Worm (Caenorhabditis elegans) whole organism, midembryonic: ENCODE results near the gene lin-32.

Experiments used
- T22C8.4 ChIP-seq: fragments of 200-800 bp; sonication (Bioruptor generic); IDR thresholded peaks from 2 replicates; pipeline ENCODE4 v1.3.6; 2022; ENCODE audit warnings: missing genetic modification characterization, missing compliant biosample characterization
- cog-1 ChIP-seq: sonication (generic microtip); optimal IDR thresholded peaks from 2 replicates; lab custom pipeline; 2016; ENCODE audit warnings: missing genetic modification characterization, missing compliant biosample characterization
- flt-1 ChIP-seq: fragments of 200-800 bp; sonication (Bioruptor generic); IDR thresholded peaks from 2 replicates; pipeline ENCODE4 v1.3.6; 2022; ENCODE audit warnings: missing genetic modification characterization, missing compliant biosample characterization
- klf-2 ChIP-seq: fragments of 200-800 bp; sonication (Bioruptor generic); conservative IDR thresholded peaks from 2 replicates; pipeline ENCODE4 v1.3.6; 2022; ENCODE audit warnings: missing genetic modification reagents, missing genetic modification characterization, missing compliant biosample characterization
- med-1 ChIP-seq: sonication (generic microtip); optimal IDR thresholded peaks from 2 replicates; lab custom pipeline; 2017; ENCODE audit warnings: missing genetic modification characterization, mild to moderate bottlenecking, missing compliant biosample characterization, antibody characterized with exemption, missing genetic modification reagents; ENCODE audit not compliant: insufficient read depth
- ref-1 ChIP-seq: fragments of 200-800 bp; sonication (Bioruptor generic); conservative IDR thresholded peaks from 2 replicates; pipeline ENCODE4 v1.3.6; 2022; ENCODE audit warnings: missing genetic modification reagents, missing genetic modification characterization, missing compliant biosample characterization
- tab-1 ChIP-seq: fragments of 200-800 bp; sonication (Bioruptor generic); IDR thresholded peaks from 2 replicates; pipeline ENCODE4 v1.3.6; 2022; ENCODE audit warnings: missing genetic modification characterization, missing compliant biosample characterization
- ztf-23 ChIP-seq: fragments of 200-800 bp; sonication (Bioruptor generic); IDR thresholded peaks from 2 replicates; pipeline ENCODE4 v1.3.6; 2022; ENCODE audit warnings: missing genetic modification reagents, missing genetic modification characterization, missing compliant biosample characterization
- ztf-29 ChIP-seq: fragments of 200-800 bp; sonication (Bioruptor generic); IDR thresholded peaks from 2 replicates; pipeline ENCODE4 v1.3.6; 2022; ENCODE audit warnings: missing genetic modification reagents, missing genetic modification characterization, missing compliant biosample characterization

lin-32 gene

ce11 chrX:2226875-2227355 lies 3.0 kb downstream of the lin-32 start:
- peak; percentile 87 for TF ChIP-seq klf-2 (GFP tag; lab: Robert Waterston, UW)
- peak; percentile 90 for TF ChIP-seq ztf-23
- TF ChIP-seq tab-1 (GFP tag; lab: Robert Waterston, UW) = peak; percentile 84
- TF ChIP-seq ref-1 (GFP tag; lab: Robert Waterston, UW) = peak; percentile 80
- TF ChIP-seq cog-1 (tag; lab: Kevin White, UChicago) = peak; percentile 81
- peak; percentile 81 for TF ChIP-seq T22C8.4 (GFP tag; lab: Robert Waterston, UW)
- TF ChIP-seq med-1 (GFP tag; lab: Kevin White, UChicago) = peak; percentile 43
- TF ChIP-seq ztf-29 (GFP tag; lab: Robert Waterston, UW) = peak; percentile 80
- peak; percentile 90 for TF ChIP-seq flt-1 (GFP tag; lab: Robert Waterston, UW)

ce11 chrX:2220850-2221249 lies 9.1 kb downstream of the lin-32 start, which contains the start of gene hex-1:
hex-1 (plus strand) TSS chrX:2221150.
- TF ChIP-seq ref-1 (GFP tag; lab: Robert Waterston, UW) (no peak), ztf-23 (no peak), med-1 (GFP tag; lab: Kevin White, UChicago) (no peak), klf-2 (GFP tag; lab: Robert Waterston, UW) (no peak), cog-1 (tag; lab: Kevin White, UChicago) (no peak), flt-1 (GFP tag; lab: Robert Waterston, UW) (no peak), T22C8.4 (GFP tag; lab: Robert Waterston, UW) (no peak), ztf-29 (GFP tag; lab: Robert Waterston, UW) (no peak), tab-1 (GFP tag; lab: Robert Waterston, UW) (no peak)

ce11 chrX:2219453-2219852 lies 10.5 kb downstream of the lin-32 start:
- no peak for TF ChIP-seq tab-1 (GFP tag; lab: Robert Waterston, UW)
- no peak for TF ChIP-seq ztf-29 (GFP tag; lab: Robert Waterston, UW)
- TF ChIP-seq med-1 (GFP tag; lab: Kevin White, UChicago) = no peak
- no peak for TF ChIP-seq klf-2 (GFP tag; lab: Robert Waterston, UW)
- no peak for TF ChIP-seq cog-1 (tag; lab: Kevin White, UChicago)
- no peak for TF ChIP-seq T22C8.4 (GFP tag; lab: Robert Waterston, UW)
- no peak for TF ChIP-seq flt-1 (GFP tag; lab: Robert Waterston, UW)

- TF ChIP-seq flt-1 (GFP tag; lab: Robert Waterston, UW) (no peak), ztf-29 (GFP tag; lab: Robert Waterston, UW) (no peak), ztf-23 (no peak), klf-2 (GFP tag; lab: Robert Waterston, UW) (no peak), tab-1 (GFP tag; lab: Robert Waterston, UW) (no peak), ref-1 (GFP tag; lab: Robert Waterston, UW) (no peak)
Measured at ce11 chrX:2219006-2219405, 10.9 kb downstream of the lin-32 start.

ce11 chrX:2216662-2217061 lies 13.3 kb downstream of the lin-32 start:
- no peak for TF ChIP-seq tab-1 (GFP tag; lab: Robert Waterston, UW)
- TF ChIP-seq ztf-29 (GFP tag; lab: Robert Waterston, UW) = no peak
- 0 out of 2 replicates have a peak, but pooled peaks have one; percentile 41 for TF ChIP-seq klf-2 (GFP tag; lab: Robert Waterston, UW)
- no peak for TF ChIP-seq cog-1 (tag; lab: Kevin White, UChicago)

- no peak for TF ChIP-seq ztf-29 (GFP tag; lab: Robert Waterston, UW)
- no peak for TF ChIP-seq cog-1 (tag; lab: Kevin White, UChicago)
- no peak for TF ChIP-seq T22C8.4 (GFP tag; lab: Robert Waterston, UW)
- TF ChIP-seq klf-2 (GFP tag; lab: Robert Waterston, UW) = no peak
Measured at ce11 chrX:2216242-2216641, 13.7 kb downstream of the lin-32 start.

ce11 chrX:2215108-2215507 lies 14.8 kb downstream of the lin-32 start:
- TF ChIP-seq T22C8.4 (GFP tag; lab: Robert Waterston, UW) (no peak), klf-2 (GFP tag; lab: Robert Waterston, UW) (no peak), tab-1 (GFP tag; lab: Robert Waterston, UW) (no peak), ztf-29 (GFP tag; lab: Robert Waterston, UW) (no peak), med-1 (GFP tag; lab: Kevin White, UChicago) (no peak), flt-1 (GFP tag; lab: Robert Waterston, UW) (no peak; the same call in 1 of the 2 replicates), cog-1 (tag; lab: Kevin White, UChicago) (no peak), ztf-23 (no peak), ref-1 (GFP tag; lab: Robert Waterston, UW) (no peak)

- TF ChIP-seq T22C8.4 (GFP tag; lab: Robert Waterston, UW) (no peak), cog-1 (tag; lab: Kevin White, UChicago) (no peak)
Measured at ce11 chrX:2214454-2214853, 15.5 kb downstream of the lin-32 start.

- TF ChIP-seq tab-1 (GFP tag; lab: Robert Waterston, UW) (no peak), ztf-29 (GFP tag; lab: Robert Waterston, UW) (no peak), ztf-23 (0 out of 2 replicates have a peak, but pooled peaks have one; percentile 13), klf-2 (GFP tag; lab: Robert Waterston, UW) (no peak), flt-1 (GFP tag; lab: Robert Waterston, UW) (no peak)
Measured at ce11 chrX:2213400-2214362, 16.2 kb downstream of the lin-32 start.
